Worm (Caenorhabditis elegans): ENCODE results near the gene cyd-1.

- TF ChIP-seq tbx-2 (tag; optimal IDR thresholded peaks at IDR 0.05) (no peak), fkh-10 (GFP tag; optimal IDR thresholded peaks at IDR 0.05) (no peak), unc-3 (GFP tag; conservative IDR thresholded peaks at IDR 0.05) (no peak), unc-3 (tag; optimal IDR thresholded peaks at IDR 0.05) (no peak), ceh-6 (GFP tag; optimal IDR thresholded peaks at IDR 0.05) (no peak), sox-4 (tag; optimal IDR thresholded peaks at IDR 0.05) (no peak), pha-4 (tag; optimal IDR thresholded peaks at IDR 0.05) (no peak), unc-86 (tag; optimal IDR thresholded peaks at IDR 0.05) (no peak), pat-9 (tag; optimal IDR thresholded peaks at IDR 0.05) (no peak), ets-4 (tag; optimal IDR thresholded peaks at IDR 0.05) (no peak)
These were observed 24.5 kb downstream of the cyd-1 start for ce11 chrII:13004872-13005252.

Data from whole organism, late embryonic.